Worm (Caenorhabditis elegans) whole organism, L2 larva: ENCODE data around the gene mrpl-45.

Experiments used
- F13H6.1 ChIP-seq: sonication (generic microtip); optimal IDR thresholded peaks from 2 replicates; lab custom pipeline; 2016; ENCODE audit warnings: missing genetic modification characterization, missing compliant biosample characterization
- ama-1 ChIP-seq: fragments of 150-350 bp; optimal IDR thresholded peaks from 2 replicates; lab custom pipeline; 2018; ENCODE audit warnings: inconsistent platforms
- egl-27 ChIP-seq: sonication (generic microtip); optimal IDR thresholded peaks from 3 replicates; lab custom pipeline; 2017; ENCODE audit warnings: missing biosample characterization, missing genetic modification reagents, missing genetic modification characterization
- fos-1 ChIP-seq: fragments of 150-350 bp; optimal IDR thresholded peaks from 2 replicates; lab custom pipeline; 2014; ENCODE audit warnings: missing biosample characterization, missing genetic modification characterization
- nhr-21 ChIP-seq: fragments of 150-350 bp; optimal IDR thresholded peaks from 2 replicates; lab custom pipeline; 2014; ENCODE audit warnings: missing biosample characterization, missing genetic modification characterization
- nhr-23 ChIP-seq: fragments of 150-350 bp; optimal IDR thresholded peaks from 2 replicates; lab custom pipeline; 2014; ENCODE audit warnings: missing biosample characterization, missing genetic modification reagents, missing genetic modification characterization
- unc-39 ChIP-seq: fragments of 150-350 bp; optimal IDR thresholded peaks from 2 replicates; lab custom pipeline; 2014; ENCODE audit warnings: missing biosample characterization, missing genetic modification characterization
- unc-62 ChIP-seq: fragments of 150-350 bp; optimal IDR thresholded peaks from 2 replicates; lab custom pipeline; 2014; ENCODE audit warnings: missing biosample characterization, missing genetic modification reagents, missing genetic modification characterization
- ztf-11 ChIP-seq: sonication (generic microtip); optimal IDR thresholded peaks from 2 replicates; lab custom pipeline; 2017; ENCODE audit warnings: missing biosample characterization, missing genetic modification characterization

DNA sequence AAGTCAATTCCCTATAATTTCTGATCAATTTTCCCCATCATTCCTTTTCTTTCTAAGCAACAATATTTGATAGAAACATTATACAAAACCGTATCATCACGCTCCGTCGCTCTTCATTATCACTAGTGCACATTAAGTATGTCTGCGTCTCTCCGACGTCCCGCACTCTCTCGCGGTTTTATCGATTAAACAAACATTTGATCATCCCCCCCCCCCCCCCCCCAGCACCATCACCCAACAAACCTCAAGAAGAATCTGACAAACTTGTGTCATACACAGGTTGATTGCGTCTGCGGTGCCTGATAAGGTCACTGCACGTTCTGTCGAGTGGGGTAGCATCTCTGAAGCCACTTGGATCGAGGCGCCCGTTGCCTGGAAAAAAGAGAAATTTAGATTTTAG is 18.2 kb upstream of the mrpl-45 start:
- no peak for TF ChIP-seq nhr-21 (tag; lab: Kevin White, UChicago)
- no peak for TF ChIP-seq unc-39 (tag; lab: Kevin White, UChicago)
- TF ChIP-seq F13H6.1 (tag; lab: Kevin White, UChicago), result no peak
- peak; percentile 50 for TF ChIP-seq fos-1 (tag; lab: Kevin White, UChicago)
- no peak for TF ChIP-seq nhr-23
- no peak for TF ChIP-seq ama-1 (lab: Kevin White, UChicago)
- no peak for TF ChIP-seq egl-27 (tag; lab: Kevin White, UChicago)
- TF ChIP-seq ztf-11, result no peak
- no peak for TF ChIP-seq unc-62
